Worm (Caenorhabditis elegans) whole organism, L1 larva: ENCODE results near the gene mboa-4.

Experiments used
- C16A3.4 ChIP-seq: fragments of 150-350 bp; optimal IDR thresholded peaks from 2 replicates; lab custom pipeline; 2014; ENCODE audit warnings: missing biosample characterization, missing genetic modification characterization
- F16B12.6 ChIP-seq: fragments of 150-350 bp; optimal IDR thresholded peaks from 2 replicates; lab custom pipeline; 2014; ENCODE audit warnings: missing biosample characterization, missing genetic modification characterization
- ama-1 ChIP-seq: fragments of 150-350 bp; optimal IDR thresholded peaks from 2 replicates; lab custom pipeline; 2014
- blmp-1 ChIP-seq: fragments of 150-350 bp; optimal IDR thresholded peaks from 2 replicates; lab custom pipeline; 2014; ENCODE audit warnings: missing biosample characterization, missing genetic modification characterization
- ceh-8 ChIP-seq: fragments of 200-800 bp; sonication (Bioruptor generic); optimal IDR thresholded peaks from 2 replicates; lab custom pipeline; 2018; ENCODE audit warnings: mild to moderate bottlenecking, missing genetic modification characterization, moderate library complexity, missing compliant biosample characterization
- ceh-82 ChIP-seq, 3 experiments: fragments of 150-350 bp in 1 of 3; sonication (generic microtip) in 2 of 3; optimal IDR thresholded peaks; 2 replicates each; lab custom pipeline; 2014 to 2017; ENCODE audit warnings: missing biosample characterization in 3 of 3, missing genetic modification characterization in 3 of 3
- ceh-88 ChIP-seq: fragments of 200-800 bp; sonication (Bioruptor generic); IDR thresholded peaks from 2 replicates; pipeline ENCODE4 v1.3.6; 2022; ENCODE audit warnings: missing genetic modification characterization, missing compliant biosample characterization
- dpl-1 ChIP-seq, 3 experiments: fragments of 150-350 bp in 2 of 3; sonication (generic microtip) in 1 of 3; optimal IDR thresholded peaks; 2 replicates each; lab custom pipeline; 2014 to 2017; ENCODE audit warnings: missing biosample characterization in 3 of 3, missing genetic modification characterization in 3 of 3, missing genetic modification reagents in 3 of 3
- dsc-1 ChIP-seq: sonication (generic microtip); optimal IDR thresholded peaks from 2 replicates; lab custom pipeline; 2016; ENCODE audit warnings: mild to moderate bottlenecking, missing genetic modification characterization, missing compliant biosample characterization
- efl-1 ChIP-seq, 4 experiments: fragments of 150-350 bp; optimal IDR thresholded peaks in 3 of 4; peaks in 1 of 4; 1 replicate in 1 of 4; 2 replicates in 3 of 4; lab custom pipeline; 2014; ENCODE audit warnings: missing biosample characterization in 2 of 4, missing genetic modification characterization in 2 of 4, missing genetic modification reagents in 2 of 4
- elt-3 ChIP-seq, 6 experiments: fragments of 150-350 bp in 1 of 6; sonication (generic microtip); optimal IDR thresholded peaks; 2 replicates each; lab custom pipeline; 2017 to 2018; ENCODE audit warnings: missing biosample characterization in 6 of 6, missing genetic modification characterization in 6 of 6, inconsistent platforms in 1 of 6
- fkh-10 ChIP-seq: sonication (generic microtip); optimal IDR thresholded peaks from 2 replicates; lab custom pipeline; 2017; ENCODE audit warnings: missing biosample characterization, missing genetic modification reagents, missing genetic modification characterization
- fkh-4 ChIP-seq: sonication (generic microtip); optimal IDR thresholded peaks from 2 replicates; lab custom pipeline; 2016; ENCODE audit warnings: missing compliant biosample characterization, missing genetic modification characterization, borderline replicate concordance
- grh-1 ChIP-seq: fragments of 200-800 bp; sonication (Bioruptor generic); IDR thresholded peaks from 2 replicates; pipeline ENCODE4 v1.3.6; 2022; ENCODE audit warnings: missing genetic modification reagents, missing genetic modification characterization, missing compliant biosample characterization
- hpl-2 ChIP-seq: fragments of 150-350 bp; optimal IDR thresholded peaks from 2 replicates; lab custom pipeline; 2014; ENCODE audit warnings: missing biosample characterization, missing genetic modification reagents, missing genetic modification characterization
- irx-1 ChIP-seq: sonication (generic microtip); optimal IDR thresholded peaks from 2 replicates; lab custom pipeline; 2016; ENCODE audit warnings: missing genetic modification characterization, missing compliant biosample characterization
- lin-13 ChIP-seq: fragments of 150-350 bp; optimal IDR thresholded peaks from 2 replicates; lab custom pipeline; 2014; ENCODE audit warnings: missing biosample characterization, missing genetic modification reagents, missing genetic modification characterization
- lin-15B ChIP-seq: fragments of 150-350 bp; sonication (generic microtip); optimal IDR thresholded peaks from 3 replicates; lab custom pipeline; 2014; ENCODE audit warnings: missing biosample characterization, missing genetic modification characterization
- lin-35 ChIP-seq, 2 experiments: fragments of 150-350 bp; optimal IDR thresholded peaks; 2 replicates each; lab custom pipeline; 2014; ENCODE audit warnings: missing biosample characterization in 2 of 2, missing genetic modification characterization in 2 of 2, missing genetic modification reagents in 2 of 2
- lin-39 ChIP-seq: fragments of 150-350 bp; optimal IDR thresholded peaks from 2 replicates; lab custom pipeline; 2014; ENCODE audit warnings: missing biosample characterization, missing genetic modification reagents, missing genetic modification characterization
- lsy-2 ChIP-seq, 2 experiments: fragments of 150-350 bp; optimal IDR thresholded peaks; 2 replicates each; lab custom pipeline; 2014; ENCODE audit warnings: missing biosample characterization in 2 of 2, missing genetic modification characterization in 2 of 2
- mab-9 ChIP-seq: fragments of 200-800 bp; sonication (Bioruptor generic); IDR thresholded peaks from 2 replicates; pipeline ENCODE4 v1.3.6; 2022; ENCODE audit warnings: missing genetic modification reagents, missing genetic modification characterization, missing compliant biosample characterization
- mdl-1 ChIP-seq, 2 experiments: fragments of 150-350 bp; optimal IDR thresholded peaks; 2 replicates each; lab custom pipeline; 2014 to 2017; ENCODE audit warnings: missing biosample characterization in 2 of 2, missing genetic modification characterization in 2 of 2, inconsistent platforms in 1 of 2
- mef-2 ChIP-seq: fragments of 150-350 bp; optimal IDR thresholded peaks from 2 replicates; lab custom pipeline; 2014; ENCODE audit warnings: missing biosample characterization, missing genetic modification characterization
- mep-1 ChIP-seq: fragments of 150-350 bp; optimal IDR thresholded peaks from 2 replicates; lab custom pipeline; 2014; ENCODE audit warnings: missing biosample characterization, missing genetic modification characterization
- nhr-11 ChIP-seq: fragments of 150-350 bp; optimal IDR thresholded peaks from 2 replicates; lab custom pipeline; 2014; ENCODE audit warnings: missing biosample characterization, missing genetic modification characterization
- nhr-19 ChIP-seq: fragments of 200-800 bp; sonication (Bioruptor generic); conservative IDR thresholded peaks from 2 replicates; pipeline ENCODE4 v1.3.6; 2022; ENCODE audit warnings: missing genetic modification characterization, missing compliant biosample characterization
- nhr-20 ChIP-seq: sonication (generic microtip); optimal IDR thresholded peaks from 2 replicates; lab custom pipeline; 2016; ENCODE audit warnings: mild to moderate bottlenecking, missing genetic modification characterization, missing compliant biosample characterization
- nhr-47 ChIP-seq: sonication (generic microtip); optimal IDR thresholded peaks from 2 replicates; lab custom pipeline; 2016; ENCODE audit warnings: mild to moderate bottlenecking, missing genetic modification characterization, moderate library complexity, missing compliant biosample characterization
- nhr-77 ChIP-seq: fragments of 150-350 bp; optimal IDR thresholded peaks from 2 replicates; lab custom pipeline; 2014; ENCODE audit warnings: missing biosample characterization, missing genetic modification characterization
- nhr-85 ChIP-seq: sonication (generic microtip); peaks from one replicate; lab custom pipeline; 2016; ENCODE audit warnings: missing genetic modification characterization, inconsistent platforms, missing compliant biosample characterization
- nhr-90 ChIP-seq: sonication (generic microtip); optimal IDR thresholded peaks from 2 replicates; lab custom pipeline; 2016; ENCODE audit warnings: mild to moderate bottlenecking, missing genetic modification characterization, missing compliant biosample characterization; ENCODE audit not compliant: poor library complexity
- pax-3 ChIP-seq: fragments of 200-800 bp; sonication (Bioruptor generic); optimal IDR thresholded peaks from 2 replicates; lab custom pipeline; 2018; ENCODE audit warnings: mild to moderate bottlenecking, missing genetic modification characterization, moderate library complexity, missing compliant biosample characterization
- rnt-1 ChIP-seq: sonication (generic microtip); optimal IDR thresholded peaks from 2 replicates; lab custom pipeline; 2016; ENCODE audit warnings: mild to moderate bottlenecking, missing genetic modification characterization, moderate library complexity, missing compliant biosample characterization
- skn-1 ChIP-seq: fragments of 150-350 bp; optimal IDR thresholded peaks from 2 replicates; lab custom pipeline; 2014; ENCODE audit warnings: missing biosample characterization, missing genetic modification characterization
- snpc-4 ChIP-seq: fragments of 150-350 bp; optimal IDR thresholded peaks from 2 replicates; lab custom pipeline; 2014; ENCODE audit warnings: missing biosample characterization, missing genetic modification characterization
- snu-23 ChIP-seq: sonication (generic microtip); optimal IDR thresholded peaks from 2 replicates; lab custom pipeline; 2016; ENCODE audit warnings: missing genetic modification characterization, missing compliant biosample characterization
- sox-4 ChIP-seq: sonication (generic microtip); optimal IDR thresholded peaks from 2 replicates; lab custom pipeline; 2016; ENCODE audit warnings: missing genetic modification characterization, missing compliant biosample characterization
- unc-130 ChIP-seq: fragments of 150-350 bp; optimal IDR thresholded peaks from 2 replicates; lab custom pipeline; 2017; ENCODE audit warnings: missing biosample characterization, missing genetic modification characterization, inconsistent platforms
- unc-98 ChIP-seq: fragments of 200-800 bp; sonication (Bioruptor generic); IDR thresholded peaks from 2 replicates; pipeline ENCODE4 v1.3.6; 2022; ENCODE audit warnings: missing genetic modification characterization, missing compliant biosample characterization
- xbp-1 ChIP-seq: sonication (generic microtip); optimal IDR thresholded peaks from 2 replicates; lab custom pipeline; 2016; ENCODE audit warnings: missing genetic modification characterization, missing compliant biosample characterization
- zip-4 ChIP-seq: fragments of 200-800 bp; sonication (Bioruptor generic); optimal IDR thresholded peaks from 2 replicates; lab custom pipeline; 2018; ENCODE audit warnings: mild to moderate bottlenecking, missing genetic modification characterization, moderate library complexity, missing compliant biosample characterization
- ztf-4 ChIP-seq: fragments of 150-350 bp; optimal IDR thresholded peaks from 2 replicates; lab custom pipeline; 2014; ENCODE audit warnings: missing biosample characterization, missing genetic modification characterization

Gene mboa-4

ce11 chrIV:11179123-11179740 lies 19.4 kb upstream of the mboa-4 start, which contains the start of gene cpt-2 (continued):
- TF ChIP-seq mdl-1 (tag; optimal IDR thresholded peaks at IDR 0.05; lab: Kevin White, UChicago) = peak in 1 of 2 experiments; percentile 86
- TF ChIP-seq pax-3 (tag; lab: Kevin White, UChicago) = peak; percentile 72
- TF ChIP-seq rnt-1 = peak; percentile 93
- TF ChIP-seq C16A3.4 (tag; lab: Kevin White, UChicago) = peak; percentile 74
- TF ChIP-seq unc-98 (GFP tag; lab: Robert Waterston, UW) = peak; percentile 76
- peak; percentile 53 for TF ChIP-seq F16B12.6
- peak; percentile 83 for TF ChIP-seq nhr-11 (tag; lab: Kevin White, UChicago)
- peak; percentile 96 for TF ChIP-seq nhr-47 (tag; lab: Kevin White, UChicago)
- peak; percentile 86 for TF ChIP-seq lin-39 (tag; lab: Kevin White, UChicago)
- TF ChIP-seq irx-1 (tag; lab: Kevin White, UChicago) = peak; percentile 87
- TF ChIP-seq dsc-1 (tag; lab: Kevin White, UChicago) = peak; percentile 91
- peak; percentile 75 for TF ChIP-seq sox-4
- TF ChIP-seq nhr-20 (tag; lab: Kevin White, UChicago) = peak; percentile 92
- TF ChIP-seq mep-1 (tag; lab: Kevin White, UChicago) = peak; percentile 91
- peak; percentile 64 for TF ChIP-seq ztf-4
- peak; percentile 91 for TF ChIP-seq ceh-8 (GFP tag; lab: Kevin White, UChicago)
- peak; percentile 89 for TF ChIP-seq mab-9 (GFP tag; lab: Robert Waterston, UW)
- peak; percentile 20 for TF ChIP-seq mef-2
- peak; percentile 66 for TF ChIP-seq nhr-77 (tag; lab: Kevin White, UChicago)
- peak; percentile 90 to 93 for TF ChIP-seq lsy-2 (tag; optimal IDR thresholded peaks at IDR 0.05; lab: Kevin White, UChicago)
- TF ChIP-seq hpl-2 (GFP tag; lab: Kevin White, UChicago) = peak; percentile 66
- peak; percentile 94 for TF ChIP-seq unc-130 (tag; lab: Kevin White, UChicago)
- peak; percentile 37 for TF ChIP-seq ama-1
- peak; percentile 81 to 86 for TF ChIP-seq efl-1 (optimal IDR thresholded peaks at IDR 0.05; lab: Kevin White, UChicago)
- TF ChIP-seq efl-1 (GFP tag; optimal IDR thresholded peaks at IDR 0.05 in 1 of 2; lab: Kevin White, UChicago) = peak; percentile 80 to 98
- TF ChIP-seq snpc-4 = peak; percentile 79
- peak; percentile 78 for TF ChIP-seq ceh-88 (GFP tag; lab: Robert Waterston, UW)
- TF ChIP-seq lin-13 (GFP tag; lab: Kevin White, UChicago) = peak; percentile 84
- TF ChIP-seq zip-4 = peak; percentile 49
- TF ChIP-seq nhr-19 (GFP tag; lab: Robert Waterston, UW) = peak; percentile 95
- peak in 3 of 6 experiments; percentile 7 to 82 (median 79) for TF ChIP-seq elt-3 (tag; optimal IDR thresholded peaks at IDR 0.05; lab: Kevin White, UChicago)
- peak; percentile 49 for TF ChIP-seq fkh-4 (tag; lab: Kevin White, UChicago)
- TF ChIP-seq nhr-90 (tag; lab: Kevin White, UChicago) = peak; percentile 93
- peak; percentile 76 for TF ChIP-seq skn-1
- TF ChIP-seq snu-23 = peak; percentile 93
- TF ChIP-seq ceh-82 (tag; optimal IDR thresholded peaks at IDR 0.05; lab: Kevin White, UChicago) = peak; percentile 77 to 93 (median 89)
- TF ChIP-seq lin-15B = peak; percentile 81
- peak; percentile 91 for TF ChIP-seq xbp-1 (tag; lab: Kevin White, UChicago)
- peak; percentile 75 for TF ChIP-seq fkh-10 (GFP tag; lab: Kevin White, UChicago)
- peak; percentile 89 for TF ChIP-seq grh-1
- TF ChIP-seq blmp-1 (tag; lab: Kevin White, UChicago) = peak; percentile 56
- peak; percentile 83 to 90 for TF ChIP-seq lin-35 (GFP tag; optimal IDR thresholded peaks at IDR 0.05; lab: Kevin White, UChicago)
- TF ChIP-seq dpl-1 (GFP tag; optimal IDR thresholded peaks at IDR 0.05; lab: Kevin White, UChicago) = peak; percentile 67 to 82 (median 81)
- TF ChIP-seq nhr-85 (tag; lab: Kevin White, UChicago) = peak; percentile 88
